Worm (Caenorhabditis elegans): ENCODE measurements around the gene srx-2.
A peak's percentile ranks its signal among the peaks of the same experiment; 100 is the strongest.

The srx-2 gene

ce11 chrV:9054771-9055170 is 45.5 kb downstream of the srx-2 start, which contains the start of gene swm-1:
Gene swm-1, minus strand, starts transcription at chrV:9054871.
- TF ChIP-seq aha-1 (tag) (peak; percentile 11), ZK546.5 (tag; optimal IDR thresholded peaks at IDR 0.05) (no peak)

ce11 chrV:9055644-9056043 is 46.4 kb downstream of the srx-2 start:
- TF ChIP-seq nhr-11 (tag; optimal IDR thresholded peaks at IDR 0.05) (peak; percentile 17), dve-1 (tag; optimal IDR thresholded peaks at IDR 0.05; ENCODE audit: insufficient read depth) (no peak), unc-62 (GFP tag; optimal IDR thresholded peaks at IDR 0.05 in 1 of 2) (peak in 1 of 2 experiments; percentile 68), unc-62 (tag; optimal IDR thresholded peaks at IDR 0.05) (no peak)

- TF ChIP-seq ama-1 (optimal IDR thresholded peaks at IDR 0.05): no peak
- no peak for TF ChIP-seq nhr-10 (tag; optimal IDR thresholded peaks at IDR 0.05)
- no peak for TF ChIP-seq sdz-12 (GFP tag; optimal IDR thresholded peaks at IDR 0.05)
- no peak for TF ChIP-seq daf-16 (GFP tag; optimal IDR thresholded peaks at IDR 0.05)
- TF ChIP-seq daf-16 (tag; optimal IDR thresholded peaks at IDR 0.05): no peak
- TF ChIP-seq egl-43 (GFP tag; IDR thresholded peaks at IDR 0.05): no peak
- TF ChIP-seq zip-11 (GFP tag; IDR thresholded peaks at IDR 0.05): no peak
- no peak for TF ChIP-seq dmd-6 (GFP tag; IDR thresholded peaks at IDR 0.05)
- no peak for TF ChIP-seq tag-97 (GFP tag; IDR thresholded peaks at IDR 0.05)
- no peak for TF ChIP-seq daf-19 (GFP tag; conservative IDR thresholded peaks at IDR 0.05)
- no peak for TF ChIP-seq gei-8 (GFP tag; optimal IDR thresholded peaks at IDR 0.05)
- TF ChIP-seq lin-1 (GFP tag; IDR thresholded peaks at IDR 0.05): no peak
- no peak for TF ChIP-seq mep-1 (tag; optimal IDR thresholded peaks at IDR 0.05)
- TF ChIP-seq ztf-11 (tag; optimal IDR thresholded peaks at IDR 0.05): no peak
- TF ChIP-seq nhr-111 (GFP tag; optimal IDR thresholded peaks at IDR 0.05): no peak
- TF ChIP-seq hlh-11 (tag; optimal IDR thresholded peaks at IDR 0.05): no peak
- TF ChIP-seq T26A8.4 (GFP tag; IDR thresholded peaks at IDR 0.05): no peak
- no peak for TF ChIP-seq egl-27 (tag; optimal IDR thresholded peaks at IDR 0.05)
- no peak for TF ChIP-seq set-16 (GFP tag; IDR thresholded peaks at IDR 0.05)
These were observed 47.0 kb downstream of the srx-2 start, which contains the start of gene C25E10.10 for ce11 chrV:9056253-9056652. Gene C25E10.10, minus strand, starts transcription at chrV:9056353.

ce11 chrV:9058627-9059026 is 49.4 kb downstream of the srx-2 start, which contains the start of gene C25E10.11:
Gene C25E10.11, minus strand, starts transcription at chrV:9058727.
- TF ChIP-seq daf-12 (tag; optimal IDR thresholded peaks at IDR 0.05) (no peak), arid-1 (GFP tag; conservative IDR thresholded peaks at IDR 0.05) (no peak), jun-1 (tag; optimal IDR thresholded peaks at IDR 0.05) (no peak), T20F7.1 (GFP tag; optimal IDR thresholded peaks at IDR 0.05) (no peak), nhr-11 (tag; optimal IDR thresholded peaks at IDR 0.05) (no peak), aly-2 (tag; optimal IDR thresholded peaks at IDR 0.05) (no peak), nhr-111 (GFP tag; optimal IDR thresholded peaks at IDR 0.05) (no peak), saeg-2 (GFP tag; IDR thresholded peaks at IDR 0.05) (no peak), nhr-41 (GFP tag; IDR thresholded peaks at IDR 0.05) (no peak), unc-39 (tag; optimal IDR thresholded peaks at IDR 0.05) (no peak), vab-7 (GFP tag; IDR thresholded peaks at IDR 0.05) (no peak), mdl-1 (tag; optimal IDR thresholded peaks at IDR 0.05) (no peak), nhr-102 (tag; optimal IDR thresholded peaks at IDR 0.05) (no peak), dmd-6 (GFP tag; IDR thresholded peaks at IDR 0.05) (no peak), hmg-1.1 (GFP tag; IDR thresholded peaks at IDR 0.05) (no peak), madf-9 (GFP tag; conservative IDR thresholded peaks at IDR 0.05) (no peak), nhr-76 (tag; optimal IDR thresholded peaks at IDR 0.05) (no peak), F37D6.2 (tag; optimal IDR thresholded peaks at IDR 0.05) (no peak), cey-2 (tag; optimal IDR thresholded peaks at IDR 0.05; ENCODE audit: borderline replicate concordance, insufficient read depth) (no peak), zag-1 (tag; optimal IDR thresholded peaks at IDR 0.05) (no peak)

Measured in whole organism, L4 larva.